Worm (Caenorhabditis elegans) whole organism, L4 larva: ENCODE results near the gene Y37D8A.19.

Source experiments
- F10B5.3 ChIP-seq: sonication (generic microtip); optimal IDR thresholded peaks from 2 replicates; lab custom pipeline; 2016; ENCODE audit warnings: mild to moderate bottlenecking, missing genetic modification characterization, missing compliant biosample characterization
- F37D6.2 ChIP-seq: sonication (generic microtip); optimal IDR thresholded peaks from 2 replicates; lab custom pipeline; 2016; ENCODE audit warnings: mild to moderate bottlenecking, missing genetic modification characterization, missing compliant biosample characterization
- F44E2.7 ChIP-seq: fragments of 200-800 bp; sonication (Bioruptor generic); IDR thresholded peaks from 2 replicates; pipeline ENCODE4 v2.1.2; 2022; ENCODE audit warnings: missing genetic modification characterization, missing compliant biosample characterization
- R02D3.7 ChIP-seq: fragments of 150-350 bp; sonication (generic microtip); optimal IDR thresholded peaks from 3 replicates; lab custom pipeline; 2014; ENCODE audit warnings: missing biosample characterization, missing genetic modification characterization
- T26A8.4 ChIP-seq: fragments of 200-800 bp; sonication (Bioruptor generic); IDR thresholded peaks from 2 replicates; pipeline ENCODE4 v1.3.6; 2022; ENCODE audit warnings: missing genetic modification characterization, missing compliant biosample characterization
- Y5F2A.4 ChIP-seq: fragments of 200-800 bp; sonication (Bioruptor generic); optimal IDR thresholded peaks from 2 replicates; lab custom pipeline; 2018; ENCODE audit warnings: mild to moderate bottlenecking, missing genetic modification characterization, missing compliant biosample characterization
- ZK337.2 ChIP-seq: fragments of 200-800 bp; sonication (Bioruptor generic); IDR thresholded peaks from 2 replicates; pipeline ENCODE4 v1.3.6; 2022; ENCODE audit warnings: missing genetic modification reagents, missing genetic modification characterization, missing compliant biosample characterization
- aha-1 ChIP-seq: fragments of 150-350 bp; peaks from one replicate; lab custom pipeline; 2014; ENCODE audit warnings: missing biosample characterization, missing genetic modification characterization
- arid-1 ChIP-seq: fragments of 200-800 bp; sonication (Bioruptor generic); conservative IDR thresholded peaks from 2 replicates; pipeline ENCODE4 v1.3.6; 2022; ENCODE audit warnings: missing genetic modification reagents, missing genetic modification characterization, missing compliant biosample characterization
- ceh-20 ChIP-seq: fragments of 200-800 bp; sonication (Bioruptor generic); IDR thresholded peaks from 2 replicates; pipeline ENCODE4 v1.3.6; 2022; ENCODE audit warnings: missing genetic modification reagents, missing genetic modification characterization, missing compliant biosample characterization
- ceh-32 ChIP-seq: sonication (generic microtip); optimal IDR thresholded peaks from 2 replicates; lab custom pipeline; 2016; ENCODE audit warnings: mild to moderate bottlenecking, missing genetic modification characterization, missing compliant biosample characterization; ENCODE audit not compliant: poor library complexity
- ceh-44 ChIP-seq: fragments of 200-800 bp; sonication (Bioruptor generic); IDR thresholded peaks from 2 replicates; pipeline ENCODE4 v1.3.6; 2022; ENCODE audit warnings: missing genetic modification reagents, missing genetic modification characterization, missing compliant biosample characterization
- ceh-82 ChIP-seq: sonication (generic microtip); optimal IDR thresholded peaks from 2 replicates; lab custom pipeline; 2017; ENCODE audit warnings: missing biosample characterization, missing genetic modification characterization
- cey-2 ChIP-seq: sonication (generic microtip); optimal IDR thresholded peaks from 3 replicates; lab custom pipeline; 2017; ENCODE audit warnings: missing genetic modification characterization, mild to moderate bottlenecking, missing compliant biosample characterization, antibody characterized with exemption, borderline replicate concordance; ENCODE audit not compliant: insufficient read depth
- daf-12 ChIP-seq: fragments of 150-350 bp; optimal IDR thresholded peaks from 2 replicates; lab custom pipeline; 2014; ENCODE audit warnings: missing biosample characterization, missing genetic modification reagents, missing genetic modification characterization
- daf-16 ChIP-seq, 3 experiments: sonication (generic microtip); optimal IDR thresholded peaks; 2 replicates each; lab custom pipeline; 2016 to 2017; ENCODE audit warnings: missing genetic modification characterization in 3 of 3, missing genetic modification reagents in 3 of 3, mild to moderate bottlenecking in 2 of 3, missing compliant biosample characterization in 2 of 3, missing biosample characterization in 1 of 3, moderate library complexity in 1 of 3
- dmd-6 ChIP-seq: fragments of 200-800 bp; sonication (Bioruptor generic); IDR thresholded peaks from 2 replicates; pipeline ENCODE4 v1.3.6; 2022; ENCODE audit warnings: missing genetic modification reagents, missing genetic modification characterization, missing compliant biosample characterization
- dmd-9 ChIP-seq: fragments of 200-800 bp; sonication (Bioruptor generic); IDR thresholded peaks from 2 replicates; pipeline ENCODE4 v1.3.6; 2022; ENCODE audit warnings: missing genetic modification reagents, missing genetic modification characterization, missing compliant biosample characterization
- duxl-1 ChIP-seq: sonication (generic microtip); optimal IDR thresholded peaks from 2 replicates; lab custom pipeline; 2016; ENCODE audit warnings: mild to moderate bottlenecking, missing genetic modification characterization, moderate library complexity, missing compliant biosample characterization; ENCODE audit not compliant: poor library complexity
- dve-1 ChIP-seq: sonication (generic microtip); optimal IDR thresholded peaks from 2 replicates; lab custom pipeline; 2017; ENCODE audit warnings: antibody characterized with exemption, mild to moderate bottlenecking, missing genetic modification characterization, missing compliant biosample characterization; ENCODE audit not compliant: insufficient read depth
- fkh-10 ChIP-seq: fragments of 150-350 bp; optimal IDR thresholded peaks from 2 replicates; lab custom pipeline; 2014; ENCODE audit warnings: missing biosample characterization, missing genetic modification reagents, missing genetic modification characterization
- fos-1 ChIP-seq: fragments of 150-350 bp; optimal IDR thresholded peaks from 2 replicates; lab custom pipeline; 2014; ENCODE audit warnings: missing biosample characterization, missing genetic modification characterization
- gei-8 ChIP-seq: fragments of 200-800 bp; sonication (Bioruptor generic); optimal IDR thresholded peaks from 2 replicates; lab custom pipeline; 2018; ENCODE audit warnings: mild to moderate bottlenecking, missing genetic modification characterization, missing compliant biosample characterization
- hlh-11 ChIP-seq: fragments of 200-800 bp; sonication (Bioruptor generic); optimal IDR thresholded peaks from 2 replicates; lab custom pipeline; 2018; ENCODE audit warnings: mild to moderate bottlenecking, missing genetic modification characterization, missing compliant biosample characterization
- hlh-30 ChIP-seq: sonication (generic microtip); optimal IDR thresholded peaks from 2 replicates; lab custom pipeline; 2017; ENCODE audit warnings: antibody characterized with exemption, mild to moderate bottlenecking, missing genetic modification characterization, missing compliant biosample characterization; ENCODE audit not compliant: insufficient read depth
- hmg-1.1 ChIP-seq: fragments of 200-800 bp; sonication (Bioruptor generic); IDR thresholded peaks from 2 replicates; pipeline ENCODE4 v1.3.6; 2022; ENCODE audit warnings: missing genetic modification reagents, missing genetic modification characterization, missing compliant biosample characterization
- lin-13 ChIP-seq: fragments of 150-350 bp; optimal IDR thresholded peaks from 2 replicates; lab custom pipeline; 2014; ENCODE audit warnings: missing biosample characterization, missing genetic modification reagents, missing genetic modification characterization
- lin-15B ChIP-seq: fragments of 150-350 bp; sonication (generic microtip); optimal IDR thresholded peaks from 3 replicates; lab custom pipeline; 2014; ENCODE audit warnings: missing biosample characterization, missing genetic modification characterization
- lin-39 ChIP-seq: fragments of 150-350 bp; optimal IDR thresholded peaks from 2 replicates; lab custom pipeline; 2014; ENCODE audit warnings: missing biosample characterization, missing genetic modification reagents, missing genetic modification characterization
- lir-3 ChIP-seq: sonication (generic microtip); optimal IDR thresholded peaks from 2 replicates; lab custom pipeline; 2016; ENCODE audit warnings: mild to moderate bottlenecking, missing genetic modification characterization, missing compliant biosample characterization
- lsy-2 ChIP-seq, 2 experiments: fragments of 150-350 bp in 1 of 2; sonication (generic microtip) in 1 of 2; optimal IDR thresholded peaks; 2 replicates each; lab custom pipeline; 2014 to 2017; ENCODE audit warnings: missing biosample characterization in 2 of 2, missing genetic modification characterization in 2 of 2
- mep-1 ChIP-seq: fragments of 150-350 bp; sonication (generic microtip); optimal IDR thresholded peaks from 3 replicates; lab custom pipeline; 2014; ENCODE audit warnings: missing biosample characterization, missing genetic modification characterization
- nhr-10 ChIP-seq: fragments of 150-350 bp; optimal IDR thresholded peaks from 2 replicates; lab custom pipeline; 2014; ENCODE audit warnings: missing biosample characterization, missing genetic modification characterization
- nhr-111 ChIP-seq: fragments of 200-800 bp; sonication (Bioruptor generic); optimal IDR thresholded peaks from 2 replicates; lab custom pipeline; 2018; ENCODE audit warnings: mild to moderate bottlenecking, missing genetic modification characterization, missing compliant biosample characterization
- nhr-237 ChIP-seq: sonication (generic microtip); optimal IDR thresholded peaks from 2 replicates; lab custom pipeline; 2017; ENCODE audit warnings: missing biosample characterization, missing genetic modification characterization
- nhr-42 ChIP-seq: fragments of 200-800 bp; sonication (Bioruptor generic); IDR thresholded peaks from 2 replicates; pipeline ENCODE4 v1.3.6; 2022; ENCODE audit warnings: missing genetic modification characterization, missing compliant biosample characterization
- nhr-48 ChIP-seq: sonication (generic microtip); optimal IDR thresholded peaks from 2 replicates; lab custom pipeline; 2016; ENCODE audit warnings: mild to moderate bottlenecking, missing genetic modification characterization, missing compliant biosample characterization
- nhr-76 ChIP-seq: fragments of 150-350 bp; optimal IDR thresholded peaks from 2 replicates; lab custom pipeline; 2014; ENCODE audit warnings: missing biosample characterization, missing genetic modification characterization
- nhr-77 ChIP-seq: fragments of 150-350 bp; optimal IDR thresholded peaks from 2 replicates; lab custom pipeline; 2014; ENCODE audit warnings: missing biosample characterization, missing genetic modification characterization
- php-3 ChIP-seq: fragments of 200-800 bp; sonication (Bioruptor generic); IDR thresholded peaks from 2 replicates; pipeline ENCODE4 v1.3.6; 2022; ENCODE audit warnings: missing genetic modification reagents, missing genetic modification characterization, missing compliant biosample characterization
- set-16 ChIP-seq: fragments of 200-800 bp; sonication (Bioruptor generic); IDR thresholded peaks from 2 replicates; pipeline ENCODE4 v1.3.6; 2022; ENCODE audit warnings: missing genetic modification reagents, missing genetic modification characterization, missing compliant biosample characterization
- spr-3 ChIP-seq: fragments of 200-800 bp; sonication (Bioruptor generic); optimal IDR thresholded peaks from 2 replicates; lab custom pipeline; 2018; ENCODE audit warnings: mild to moderate bottlenecking, missing genetic modification characterization, missing compliant biosample characterization
- tag-97 ChIP-seq: fragments of 200-800 bp; sonication (Bioruptor generic); IDR thresholded peaks from 2 replicates; pipeline ENCODE4 v1.3.6; 2022; ENCODE audit warnings: missing genetic modification characterization, missing compliant biosample characterization
- unc-130 ChIP-seq: sonication (generic microtip); optimal IDR thresholded peaks from 2 replicates; lab custom pipeline; 2016; ENCODE audit warnings: missing genetic modification reagents, missing genetic modification characterization, missing compliant biosample characterization
- unc-62 ChIP-seq, 3 experiments: fragments of 150-350 bp in 1 of 3; sonication (generic microtip); optimal IDR thresholded peaks in 2 of 3; peaks in 1 of 3; 1 replicate in 1 of 3; 2 replicates in 2 of 3; lab custom pipeline; 2014 to 2017; ENCODE audit warnings: missing biosample characterization in 3 of 3, missing genetic modification characterization in 3 of 3, missing genetic modification reagents in 3 of 3, missing genotype in 1 of 3
- vab-7 ChIP-seq: fragments of 200-800 bp; sonication (Bioruptor generic); IDR thresholded peaks from 2 replicates; pipeline ENCODE4 v1.3.6; 2022; ENCODE audit warnings: missing genetic modification reagents, missing genetic modification characterization, missing compliant biosample characterization
- zag-1 ChIP-seq: fragments of 150-350 bp; optimal IDR thresholded peaks from 2 replicates; lab custom pipeline; 2014; ENCODE audit warnings: missing biosample characterization, missing genetic modification characterization
- zfp-2 ChIP-seq: sonication (generic microtip); optimal IDR thresholded peaks from 2 replicates; lab custom pipeline; 2016; ENCODE audit warnings: mild to moderate bottlenecking, missing genetic modification characterization, missing compliant biosample characterization
- ztf-7 ChIP-seq: fragments of 150-350 bp; optimal IDR thresholded peaks from 2 replicates; lab custom pipeline; 2014; ENCODE audit warnings: missing biosample characterization, missing genetic modification characterization

The Y37D8A.19 gene

DNA sequence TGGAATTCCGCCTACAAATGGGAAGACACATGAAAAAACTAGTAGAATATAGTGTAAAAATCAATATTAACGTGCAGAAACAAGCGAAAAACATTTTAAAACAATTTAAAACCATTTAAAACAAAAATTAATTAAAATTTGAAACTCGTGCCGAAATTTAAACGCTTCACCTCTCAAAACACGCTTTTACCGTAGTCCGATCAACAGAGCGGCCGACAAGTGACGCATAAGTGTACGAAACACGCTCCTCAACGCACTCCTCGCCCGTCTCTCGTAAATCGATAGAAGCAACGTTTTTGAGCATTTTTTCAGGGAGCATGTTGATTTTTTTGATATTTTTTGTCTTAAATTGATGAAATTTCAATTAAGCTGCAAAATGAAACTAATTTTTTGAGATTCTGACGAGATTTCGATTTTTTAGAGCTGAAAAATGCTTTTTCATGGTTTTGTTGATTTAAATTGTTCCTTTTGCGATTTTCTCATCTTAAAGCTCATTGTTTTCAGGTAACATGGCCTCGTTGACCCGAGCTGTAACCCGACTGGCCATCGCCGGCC lies 24.6 kb upstream of the Y37D8A.19 start, which contains the start of gene cox-5A:
TSS of gene cox-5A (plus strand) at position 505 of the 555 bp plus-strand sequence.
- TF ChIP-seq ztf-7 (tag; lab: Kevin White, UChicago) (peak; percentile 95), zag-1 (tag; lab: Kevin White, UChicago) (peak; percentile 80), nhr-42 (GFP tag; lab: Robert Waterston, UW) (peak; percentile 98), unc-62 (GFP tag; optimal IDR thresholded peaks at IDR 0.05 in 1 of 2; lab: Kevin White, UChicago) (peak in 1 of 2 experiments; percentile 100), unc-62 (tag; optimal IDR thresholded peaks at IDR 0.05; lab: Kevin White, UChicago) (no peak), spr-3 (peak; percentile 99), dmd-6 (GFP tag; lab: Robert Waterston, UW) (peak; percentile 99), hlh-11 (tag; lab: Kevin White, UChicago) (peak; percentile 99), set-16 (peak; percentile 63), mep-1 (peak; percentile 99), nhr-237 (tag; lab: Kevin White, UChicago) (peak; percentile 66), gei-8 (GFP tag; lab: Kevin White, UChicago) (peak; percentile 68), unc-130 (GFP tag; lab: Kevin White, UChicago) (peak; percentile 95), hmg-1.1 (GFP tag; lab: Robert Waterston, UW) (peak; percentile 100), dmd-9 (GFP tag; lab: Robert Waterston, UW) (peak; percentile 99), nhr-10 (tag; lab: Kevin White, UChicago) (peak; percentile 88), lsy-2 (tag; optimal IDR thresholded peaks at IDR 0.05; lab: Kevin White, UChicago) (peak; percentile 100), F10B5.3 (tag; lab: Kevin White, UChicago) (peak; percentile 95), nhr-48 (tag; lab: Kevin White, UChicago) (peak; percentile 95), R02D3.7 (peak; percentile 43), cey-2 (peak; percentile 83), lin-39 (tag; lab: Kevin White, UChicago) (peak; percentile 2), lir-3 (tag; lab: Kevin White, UChicago) (peak; percentile 78), dve-1 (tag; lab: Kevin White, UChicago) (peak; percentile 100), T26A8.4 (GFP tag; lab: Robert Waterston, UW) (peak; percentile 99), lin-13 (peak; percentile 99), ceh-32 (tag; lab: Kevin White, UChicago) (peak; percentile 85), ZK337.2 (GFP tag; lab: Robert Waterston, UW) (peak; percentile 77), F44E2.7 (GFP tag; lab: Robert Waterston, UW) (peak; percentile 92; the same call in 1 of the 2 replicates), daf-12 (no peak), lin-15B (peak; percentile 89), hlh-30 (tag; lab: Kevin White, UChicago) (peak; percentile 98), nhr-76 (peak; percentile 81), daf-16 (GFP tag; optimal IDR thresholded peaks at IDR 0.05; lab: Kevin White, UChicago) (peak; percentile 86 to 94), daf-16 (tag; optimal IDR thresholded peaks at IDR 0.05; lab: Kevin White, UChicago) (peak; percentile 81), nhr-111 (peak; percentile 63), arid-1 (GFP tag; lab: Robert Waterston, UW) (peak; percentile 98), Y5F2A.4 (GFP tag; lab: Kevin White, UChicago) (peak; percentile 92), fos-1 (tag; lab: Kevin White, UChicago) (peak; percentile 97), nhr-77 (tag; lab: Kevin White, UChicago) (peak; percentile 98), zfp-2 (peak; percentile 90), ceh-20 (GFP tag; lab: Robert Waterston, UW) (peak; percentile 99), aha-1 (peak; percentile 100), tag-97 (0 out of 2 replicates have a peak, but pooled peaks have one; percentile 59), vab-7 (GFP tag; lab: Robert Waterston, UW) (peak; percentile 97), fkh-10 (GFP tag; lab: Kevin White, UChicago) (peak; percentile 99), duxl-1 (tag; lab: Kevin White, UChicago) (peak; percentile 97), php-3 (GFP tag; lab: Robert Waterston, UW) (peak; percentile 93), ceh-44 (GFP tag; lab: Robert Waterston, UW) (peak; percentile 90), F37D6.2 (tag; lab: Kevin White, UChicago) (peak; percentile 97), ceh-82 (no peak)
